Worm (Caenorhabditis elegans): ENCODE results near the gene F32G8.3.

Gene F32G8.3

ce11 chrV:10508855-10509254 lies 46.3 kb downstream of the F32G8.3 start, which contains the start of gene C35A5.6:
C35A5.6 (plus strand) TSS chrV:10509137.
- no peak for TF ChIP-seq rec-8 (tag; optimal IDR thresholded peaks at IDR 0.05)
- TF ChIP-seq atf-7 (tag; optimal IDR thresholded peaks at IDR 0.05) = no peak
- no peak for TF ChIP-seq unc-130 (GFP tag; optimal IDR thresholded peaks at IDR 0.05)
- no peak for TF ChIP-seq athp-1 (tag; optimal IDR thresholded peaks at IDR 0.05)
- no peak for TF ChIP-seq F33H1.4 (GFP tag; IDR thresholded peaks at IDR 0.05)
- no peak for TF ChIP-seq ceh-58 (GFP tag; IDR thresholded peaks at IDR 0.05)
- TF ChIP-seq ceh-100 (GFP tag; IDR thresholded peaks at IDR 0.05) = no peak
- TF ChIP-seq sptf-2 (GFP tag; optimal IDR thresholded peaks at IDR 0.05) = no peak
- no peak for TF ChIP-seq madf-6 (GFP tag; IDR thresholded peaks at IDR 0.05)
- TF ChIP-seq pbrm-1 (GFP tag; IDR thresholded peaks at IDR 0.05) = no peak
- no peak for TF ChIP-seq B0035.1 (tag; optimal IDR thresholded peaks at IDR 0.05)
- no peak for TF ChIP-seq mxl-1 (tag; optimal IDR thresholded peaks at IDR 0.05)
- no peak for TF ChIP-seq rcor-1 (GFP tag; IDR thresholded peaks at IDR 0.05)

- TF ChIP-seq B0019.2 (GFP tag; conservative IDR thresholded peaks at IDR 0.05) (no peak), nhr-90 (tag; optimal IDR thresholded peaks at IDR 0.05) (no peak), lin-35 (GFP tag; optimal IDR thresholded peaks at IDR 0.05) (no peak), lin-54 (GFP tag; optimal IDR thresholded peaks at IDR 0.05) (no peak), F39B2.1 (GFP tag; IDR thresholded peaks at IDR 0.05) (no peak), B0035.1 (tag; optimal IDR thresholded peaks at IDR 0.05) (no peak)
Measured at ce11 chrV:10505553-10505952, 49.6 kb downstream of the F32G8.3 start, which contains the start of gene C35A5.5. C35A5.5 (plus strand) TSS chrV:10505853.
